Fruit fly (Drosophila melanogaster) whole organism, wandering third instar larva: ENCODE measurements around the gene CG12116.
A peak's percentile ranks its signal among the peaks of the same experiment; 100 is the strongest.

Experiments used
- Abd-B ChIP-seq: fragments of >200 bp; optimal IDR thresholded peaks from 2 replicates; lab custom pipeline; 2017; ENCODE audit warnings: missing biosample characterization, missing genetic modification characterization
- CG32264 ChIP-seq: fragments of 200-800 bp; sonication (Bioruptor generic); optimal IDR thresholded peaks from 2 replicates; lab custom pipeline; 2016; ENCODE audit warnings: missing biosample characterization, missing genetic modification characterization
- CG9705 ChIP-seq: fragments of 200-800 bp; sonication (Bioruptor generic); optimal IDR thresholded peaks from 2 replicates; lab custom pipeline; 2018; ENCODE audit warnings: missing biosample characterization, mild to moderate bottlenecking, missing genetic modification characterization
- CrebA ChIP-seq: fragments of 200-800 bp; sonication (Bioruptor generic); optimal IDR thresholded peaks from 2 replicates; lab custom pipeline; 2016; ENCODE audit warnings: missing biosample characterization, mild to moderate bottlenecking, missing genetic modification characterization, borderline replicate concordance
- Dfd ChIP-seq: fragments of >200 bp; optimal IDR thresholded peaks from 2 replicates; lab custom pipeline; 2017; ENCODE audit warnings: missing biosample characterization, missing genetic modification characterization
- Dif ChIP-seq: fragments of 200-275, 200-300 bp; sonication (Bioruptor generic); optimal IDR thresholded peaks from 2 replicates; lab custom pipeline; 2018; ENCODE audit warnings: missing biosample characterization, missing genetic modification characterization; ENCODE audit not compliant: partially characterized antibody
- GATAd ChIP-seq: sonication (Bioruptor generic); optimal IDR thresholded peaks from 2 replicates; lab custom pipeline; 2016; ENCODE audit warnings: missing biosample characterization, missing genetic modification characterization
- HLH106 ChIP-seq: fragments of 200-800 bp; optimal IDR thresholded peaks from 3 replicates; lab custom pipeline; 2019; ENCODE audit warnings: missing biosample characterization, mild to moderate bottlenecking, missing genetic modification characterization, moderate library complexity
- Hnf4 ChIP-seq: fragments of 200-800 bp; sonication (Bioruptor generic); optimal IDR thresholded peaks from 2 replicates; lab custom pipeline; 2016; ENCODE audit warnings: missing biosample characterization, mild to moderate bottlenecking, missing genetic modification characterization
- Hr78 ChIP-seq: fragments of >200 bp; optimal IDR thresholded peaks from 2 replicates; lab custom pipeline; 2017; ENCODE audit warnings: missing biosample characterization, missing genetic modification characterization
- Hr83 ChIP-seq: fragments of 200-300 bp; sonication (Bioruptor generic); optimal IDR thresholded peaks from 2 replicates; lab custom pipeline; 2016; ENCODE audit warnings: missing biosample characterization, mild to moderate bottlenecking, missing genetic modification characterization, moderate library complexity; ENCODE audit not compliant: poor library complexity, severe bottlenecking
- Jra ChIP-seq: sonication (Bioruptor generic); optimal IDR thresholded peaks from 2 replicates; lab custom pipeline; 2016; ENCODE audit warnings: missing biosample characterization, missing genetic modification characterization
- Mio ChIP-seq: sonication (Bioruptor generic); optimal IDR thresholded peaks from 2 replicates; lab custom pipeline; 2016; ENCODE audit warnings: missing biosample characterization, missing genetic modification characterization
- Myc ChIP-seq: fragments of >200 bp; optimal IDR thresholded peaks from 2 replicates; lab custom pipeline; 2017
- N ChIP-seq: fragments of >200 bp; optimal IDR thresholded peaks from 2 replicates; lab custom pipeline; 2018; ENCODE audit warnings: missing biosample characterization, missing external identifiers, missing genetic modification characterization
- OdsH ChIP-seq: fragments of 200-800 bp; sonication (Bioruptor generic); optimal IDR thresholded peaks from 2 replicates; lab custom pipeline; 2016; ENCODE audit warnings: missing biosample characterization, mild to moderate bottlenecking, missing genetic modification characterization
- Rel ChIP-seq, 2 experiments: fragments of 200-800 bp; sonication (Bioruptor generic) in 1 of 2; optimal IDR thresholded peaks; 2 replicates in 1 of 2; 3 replicates in 1 of 2; lab custom pipeline; 2016 to 2019; ENCODE audit warnings: mild to moderate bottlenecking in 2 of 2, missing biosample characterization in 2 of 2, missing genetic modification characterization in 2 of 2, moderate library complexity in 1 of 2
- Sp1 ChIP-seq: fragments of 200-800 bp; sonication (Bioruptor generic); optimal IDR thresholded peaks from 3 replicates; lab custom pipeline; 2019; ENCODE audit warnings: missing biosample characterization, mild to moderate bottlenecking, missing genetic modification characterization, moderate library complexity
- Vsx2 ChIP-seq: fragments of 200-300, 225-300 bp; sonication (Bioruptor generic); optimal IDR thresholded peaks from 2 replicates; lab custom pipeline; 2018; ENCODE audit warnings: missing biosample characterization, missing genetic modification characterization; ENCODE audit not compliant: partially characterized antibody
- br ChIP-seq: fragments of 200-800 bp; sonication (Bioruptor generic); optimal IDR thresholded peaks from 2 replicates; lab custom pipeline; 2016; ENCODE audit warnings: missing biosample characterization, missing genetic modification characterization
- brk ChIP-seq: fragments of 200-800 bp; sonication (Bioruptor generic); optimal IDR thresholded peaks from 2 replicates; lab custom pipeline; 2016; ENCODE audit warnings: missing biosample characterization, mild to moderate bottlenecking, missing genetic modification characterization
- dl ChIP-seq, 2 experiments: fragments of 175-275, 200-275 bp in 1 of 2; fragments of 200-275 bp in 1 of 2; sonication (Bioruptor generic); optimal IDR thresholded peaks; lab custom pipeline; 2018; ENCODE audit warnings: mild to moderate bottlenecking in 2 of 2, missing biosample characterization in 2 of 2, missing genetic modification characterization in 2 of 2, moderate library complexity in 2 of 2; ENCODE audit not compliant: partially characterized antibody in 2 of 2, insufficient read depth in 1 of 2
- dmrt93B ChIP-seq: fragments of 200-800 bp; sonication (Bioruptor generic); optimal IDR thresholded peaks from 2 replicates; lab custom pipeline; 2018; ENCODE audit warnings: missing biosample characterization, mild to moderate bottlenecking, missing genetic modification characterization
- dsf ChIP-seq: sonication (Bioruptor generic); optimal IDR thresholded peaks from 2 replicates; lab custom pipeline; 2016; ENCODE audit warnings: missing biosample characterization, missing genetic modification characterization, borderline replicate concordance
- ey ChIP-seq: fragments of 200-800 bp; sonication (Bioruptor generic); optimal IDR thresholded peaks from 2 replicates; lab custom pipeline; 2016; ENCODE audit warnings: missing biosample characterization, missing genetic modification characterization
- foxo ChIP-seq, 2 experiments: fragments of 200-800 bp; sonication (Bioruptor generic); optimal IDR thresholded peaks; 2 replicates in 1 of 2; 3 replicates in 1 of 2; lab custom pipeline; 2016 to 2017; ENCODE audit warnings: missing biosample characterization in 2 of 2, missing genetic modification characterization in 2 of 2
- fru ChIP-seq: fragments of 200-800 bp; sonication (Bioruptor generic); optimal IDR thresholded peaks from 3 replicates; lab custom pipeline; 2016; ENCODE audit warnings: missing biosample characterization, mild to moderate bottlenecking, missing genetic modification characterization
- h ChIP-seq: fragments of 200-800 bp; sonication (Bioruptor generic); optimal IDR thresholded peaks from 3 replicates; lab custom pipeline; 2016; ENCODE audit warnings: missing biosample characterization, mild to moderate bottlenecking, missing genetic modification characterization
- jim ChIP-seq: fragments of 175-275, 200-325 bp; sonication (Bioruptor generic); optimal IDR thresholded peaks from 2 replicates; lab custom pipeline; 2016; ENCODE audit warnings: missing biosample characterization, mild to moderate bottlenecking, missing genetic modification characterization
- lola ChIP-seq: fragments of >200 bp; optimal IDR thresholded peaks from 2 replicates; lab custom pipeline; 2017; ENCODE audit warnings: missing biosample characterization, missing genetic modification characterization
- pan ChIP-seq: fragments of >200 bp; optimal IDR thresholded peaks from 2 replicates; lab custom pipeline; 2017
- psq ChIP-seq: fragments of 200-800 bp; sonication (Bioruptor generic); optimal IDR thresholded peaks from 3 replicates; lab custom pipeline; 2017; ENCODE audit warnings: missing biosample characterization, mild to moderate bottlenecking, missing genetic modification characterization, moderate library complexity
- rgr ChIP-seq: fragments of 200-800 bp; sonication (Bioruptor generic); optimal IDR thresholded peaks from 3 replicates; lab custom pipeline; 2016; ENCODE audit warnings: missing biosample characterization, mild to moderate bottlenecking, missing genetic modification characterization
- sage ChIP-seq: fragments of 200-800 bp; sonication (Bioruptor generic); optimal IDR thresholded peaks from 2 replicates; lab custom pipeline; 2016; ENCODE audit warnings: missing biosample characterization, mild to moderate bottlenecking, missing genetic modification characterization
- sv ChIP-seq: fragments of 200-800 bp; sonication (Bioruptor generic); optimal IDR thresholded peaks from 3 replicates; lab custom pipeline; 2016; ENCODE audit warnings: missing biosample characterization, missing genetic modification characterization
- tai ChIP-seq: sonication (Bioruptor generic); optimal IDR thresholded peaks from 2 replicates; lab custom pipeline; 2016; ENCODE audit warnings: missing biosample characterization, missing genetic modification characterization
- usp ChIP-seq: fragments of >200 bp; optimal IDR thresholded peaks from 2 replicates; lab custom pipeline; 2017; ENCODE audit warnings: missing biosample characterization, missing genetic modification characterization
- woc ChIP-seq: sonication (Bioruptor generic); optimal IDR thresholded peaks from 2 replicates; lab custom pipeline; 2016; ENCODE audit warnings: missing biosample characterization, mild to moderate bottlenecking, missing genetic modification characterization

The CG12116 gene

DNA sequence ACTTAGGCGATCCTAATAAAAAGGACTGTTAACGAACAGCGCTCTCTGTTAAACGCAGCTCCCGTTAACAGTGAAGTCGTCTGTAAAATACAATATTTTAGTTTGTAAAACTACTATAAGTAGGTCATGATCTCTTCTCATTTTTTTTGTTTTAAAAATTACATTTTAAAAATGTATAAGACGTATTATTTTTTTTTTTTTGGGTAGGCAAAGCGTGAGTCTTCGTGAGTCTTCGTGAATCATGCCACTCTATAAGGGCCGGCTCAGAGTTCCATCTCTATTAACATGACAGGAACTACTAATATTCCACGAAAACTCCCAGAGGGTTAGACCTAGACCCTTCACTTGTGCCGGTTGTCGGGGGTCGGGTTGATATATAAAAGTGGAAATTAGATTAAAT lies 46.2 kb downstream of the CG12116 start:
- no peak for TF ChIP-seq br (GFP tag; lab: Kevin White, UChicago)
- TF ChIP-seq Hnf4 (GFP tag; lab: Kevin White, UChicago): no peak
- no peak for TF ChIP-seq CG32264 (GFP tag; lab: Kevin White, UChicago)
- no peak for TF ChIP-seq Sp1
- TF ChIP-seq Hr78: no peak
- no peak for TF ChIP-seq Abd-B (GFP tag; lab: Kevin White, UChicago)
- no peak for TF ChIP-seq Mio (GFP tag; lab: Kevin White, UChicago)
- TF ChIP-seq sv (GFP tag; lab: Kevin White, UChicago): no peak
- no peak for TF ChIP-seq pan (lab: Kevin White, UChicago)
- TF ChIP-seq jim (GFP tag; lab: Kevin White, UChicago): no peak

DNA sequence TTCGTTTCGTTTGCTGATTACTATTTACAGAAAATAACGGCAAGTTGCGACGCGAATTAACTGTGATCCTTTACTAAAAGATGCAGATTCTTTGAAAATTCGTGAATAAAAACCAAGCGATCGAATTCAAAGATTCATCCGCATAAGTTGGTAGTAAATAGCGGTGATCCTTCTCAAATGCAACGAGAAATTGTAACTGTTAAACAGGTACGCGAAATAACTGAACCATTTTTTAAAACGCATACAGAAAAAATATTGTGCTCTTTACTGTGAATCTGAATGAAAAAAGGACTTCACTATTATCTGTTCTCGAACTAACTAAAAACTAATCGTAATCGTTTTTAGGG lies 47.4 kb downstream of the CG12116 start:
- TF ChIP-seq usp (GFP tag; lab: Kevin White, UChicago): no peak
- peak; percentile 98 for TF ChIP-seq Dfd (GFP tag; lab: Kevin White, UChicago)

DNA sequence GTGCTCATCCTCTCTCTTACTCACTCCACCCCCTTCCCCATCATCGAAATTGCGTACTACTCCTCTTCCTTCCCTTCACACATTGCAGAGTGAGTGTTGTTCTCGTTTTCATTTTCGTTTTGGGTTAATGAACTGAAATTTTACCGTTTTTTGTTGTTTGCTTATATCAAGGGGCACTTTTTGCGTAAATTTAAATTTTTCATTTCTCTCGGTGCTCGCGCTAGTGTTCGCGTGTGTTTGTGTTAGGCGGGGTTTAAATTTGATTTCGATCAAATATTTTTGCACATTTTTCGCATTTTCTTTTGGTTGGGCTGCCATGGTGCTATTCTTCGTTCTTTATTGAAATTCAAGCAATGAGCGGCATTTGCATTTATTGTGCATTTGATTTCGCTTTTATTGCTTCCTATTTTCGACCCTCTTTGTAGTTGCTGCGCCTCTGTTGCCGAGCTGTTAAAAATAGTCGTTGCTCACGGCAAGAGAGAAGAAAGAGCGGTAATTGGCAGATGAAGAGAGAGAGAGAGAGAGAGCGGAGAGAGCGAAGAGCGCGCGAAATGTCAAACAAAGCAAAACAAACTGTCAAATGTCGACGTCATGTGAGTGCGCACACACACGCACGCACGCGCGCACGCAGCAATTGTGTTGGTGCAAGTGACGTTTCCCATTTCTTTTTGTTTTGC lies 47.9 kb downstream of the CG12116 start:
- TF ChIP-seq h (GFP tag; lab: Kevin White, UChicago): peak; percentile 59
- no peak for TF ChIP-seq GATAd
- no peak for TF ChIP-seq Abd-B (GFP tag; lab: Kevin White, UChicago)
- peak; percentile 78 for TF ChIP-seq pan (lab: Kevin White, UChicago)
- TF ChIP-seq CG9705 (GFP tag; lab: Kevin White, UChicago): no peak
- no peak for TF ChIP-seq CG32264 (GFP tag; lab: Kevin White, UChicago)
- TF ChIP-seq woc (GFP tag; lab: Kevin White, UChicago): peak; percentile 45
- no peak for TF ChIP-seq Hr78
- TF ChIP-seq OdsH (GFP tag; lab: Kevin White, UChicago): peak; percentile 38
- TF ChIP-seq CrebA (GFP tag; lab: Kevin White, UChicago): no peak
- TF ChIP-seq Sp1: peak; percentile 32
- TF ChIP-seq Vsx2: peak; percentile 96
- no peak for TF ChIP-seq Mio (GFP tag; lab: Kevin White, UChicago)
- no peak for TF ChIP-seq Hnf4 (GFP tag; lab: Kevin White, UChicago)
- no peak for TF ChIP-seq Rel (GFP tag; optimal IDR thresholded peaks at IDR 0.05; lab: Kevin White, UChicago)
- peak; percentile 48 for TF ChIP-seq Rel (tag; optimal IDR thresholded peaks at IDR 0.05; lab: Kevin White, UChicago)
- TF ChIP-seq br (GFP tag; lab: Kevin White, UChicago): peak; percentile 28
- TF ChIP-seq Dif (GFP tag; lab: Kevin White, UChicago): peak; percentile 98
- no peak for TF ChIP-seq dsf (GFP tag; lab: Kevin White, UChicago)
- TF ChIP-seq sage (GFP tag; lab: Kevin White, UChicago): peak; percentile 44
- TF ChIP-seq fru (GFP tag; lab: Kevin White, UChicago): peak; percentile 45
- TF ChIP-seq tai (GFP tag; lab: Kevin White, UChicago): peak; percentile 22
- peak; percentile 20 for TF ChIP-seq HLH106
- TF ChIP-seq Dfd (GFP tag; lab: Kevin White, UChicago): peak; percentile 99
- peak; percentile 44 for TF ChIP-seq Hr83 (GFP tag; lab: Kevin White, UChicago)
- TF ChIP-seq dmrt93B: no peak
- peak; percentile 52 for TF ChIP-seq ey (GFP tag; lab: Kevin White, UChicago)
- no peak for TF ChIP-seq sv (GFP tag; lab: Kevin White, UChicago)
- no peak for TF ChIP-seq lola (GFP tag; lab: Kevin White, UChicago)
- TF ChIP-seq psq: peak; percentile 89
- peak; percentile 91 to 97 for TF ChIP-seq dl (GFP tag; optimal IDR thresholded peaks at IDR 0.05; lab: Kevin White, UChicago; ENCODE audit: insufficient read depth in 1 of 2, partially characterized antibody in 2 of 2)
- TF ChIP-seq foxo (GFP tag; optimal IDR thresholded peaks at IDR 0.05; lab: Kevin White, UChicago): peak in 1 of 2 experiments; percentile 47
- TF ChIP-seq brk: no peak
- peak; percentile 80 for TF ChIP-seq N (GFP tag; lab: Kevin White, UChicago)
- TF ChIP-seq Jra (GFP tag; lab: Kevin White, UChicago): peak; percentile 60
- TF ChIP-seq jim (GFP tag; lab: Kevin White, UChicago): no peak
- peak; percentile 48 for TF ChIP-seq rgr (GFP tag; lab: Kevin White, UChicago)
- TF ChIP-seq usp (GFP tag; lab: Kevin White, UChicago): no peak
- no peak for TF ChIP-seq Myc
